Worm (Caenorhabditis elegans): ENCODE results near the gene his-2.

The his-2 gene

DNA sequence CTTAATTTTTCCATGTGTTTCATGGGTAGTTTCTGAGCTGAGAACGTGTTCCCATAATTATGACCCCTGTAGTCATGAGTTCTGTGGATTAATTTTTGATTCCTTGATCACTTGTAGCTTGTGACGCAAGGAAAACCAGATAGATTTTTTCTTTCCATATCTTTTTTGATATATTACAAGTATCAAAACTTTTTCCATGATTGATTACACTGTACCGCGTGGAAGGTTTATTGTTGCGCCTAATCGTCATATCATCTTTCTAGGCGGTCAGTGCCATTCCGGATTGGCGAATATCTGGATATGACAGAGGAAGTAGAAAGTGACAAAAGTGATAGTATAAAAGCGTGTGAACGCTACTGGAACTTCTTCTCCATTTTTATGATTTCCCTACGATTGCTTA lies 4.5 kb upstream of the his-2 start, which contains the start of gene ZK285.2:
TSS of gene ZK285.2 (plus strand) at position 301 of the 400 bp plus-strand sequence.
- TF ChIP-seq efl-1 (optimal IDR thresholded peaks at IDR 0.05), result no peak
- TF ChIP-seq efl-1 (GFP tag; optimal IDR thresholded peaks at IDR 0.05 in 1 of 2), result peak in 1 of 2 experiments; percentile 16
- no peak for TF ChIP-seq nhr-90 (tag; optimal IDR thresholded peaks at IDR 0.05; ENCODE audit: poor library complexity)
- TF ChIP-seq blmp-1 (tag; optimal IDR thresholded peaks at IDR 0.05), result peak; percentile 31

ce11 chrV:16045837-16046236 lies 3.8 kb upstream of the his-2 start, which contains the start of gene T10C6.15:
T10C6.15 (minus strand) TSS chrV:16045940.
- TF ChIP-seq nhr-19 (GFP tag; conservative IDR thresholded peaks at IDR 0.05) (peak; percentile 32), unc-98 (GFP tag; IDR thresholded peaks at IDR 0.05) (no peak), efl-1 (optimal IDR thresholded peaks at IDR 0.05) (no peak), efl-1 (GFP tag; optimal IDR thresholded peaks at IDR 0.05 in 1 of 2) (peak in 1 of 2 experiments; percentile 87), elt-2 (tag; optimal IDR thresholded peaks at IDR 0.05) (peak; percentile 99), swsn-7 (tag; optimal IDR thresholded peaks at IDR 0.05) (no peak), nhr-77 (tag; optimal IDR thresholded peaks at IDR 0.05) (no peak), lin-35 (GFP tag; optimal IDR thresholded peaks at IDR 0.05) (peak in 1 of 2 experiments; percentile 76), nhr-20 (tag; optimal IDR thresholded peaks at IDR 0.05) (peak; percentile 67), nhr-71 (tag; optimal IDR thresholded peaks at IDR 0.05) (peak; percentile 68), nhr-90 (tag; optimal IDR thresholded peaks at IDR 0.05; ENCODE audit: poor library complexity) (peak; percentile 63), mdl-1 (tag; optimal IDR thresholded peaks at IDR 0.05) (peak in 1 of 2 experiments; percentile 50), hpl-2 (GFP tag; optimal IDR thresholded peaks at IDR 0.05) (peak; percentile 58), fos-1 (tag; optimal IDR thresholded peaks at IDR 0.05) (no peak), nhr-85 (tag) (peak; percentile 30), pax-3 (tag; optimal IDR thresholded peaks at IDR 0.05) (peak; percentile 49)

- peak; percentile 50 for TF ChIP-seq elt-2 (tag; optimal IDR thresholded peaks at IDR 0.05)
- TF ChIP-seq nhr-19 (GFP tag; conservative IDR thresholded peaks at IDR 0.05), result no peak
- TF ChIP-seq nhr-71 (tag; optimal IDR thresholded peaks at IDR 0.05), result peak; percentile 5
Measured at ce11 chrV:16043686-16044085, 1.6 kb upstream of the his-2 start.

DNA sequence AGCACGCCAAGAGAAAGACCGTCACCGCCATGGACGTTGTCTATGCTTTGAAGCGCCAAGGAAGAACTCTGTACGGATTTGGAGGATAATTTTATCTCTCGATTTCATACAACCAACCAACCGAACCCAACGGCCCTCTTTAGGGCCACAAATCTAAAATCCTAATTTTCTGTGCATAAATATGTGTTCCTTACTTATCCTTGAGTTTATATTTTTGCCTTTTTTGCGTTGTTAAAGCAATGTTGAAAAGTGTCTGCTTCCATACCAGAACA lies 596 bp upstream of the his-2 start:
- no peak for TF ChIP-seq nhr-90 (tag; optimal IDR thresholded peaks at IDR 0.05; ENCODE audit: poor library complexity)
- no peak for TF ChIP-seq aly-2 (tag; optimal IDR thresholded peaks at IDR 0.05)
- TF ChIP-seq hpl-2 (GFP tag; optimal IDR thresholded peaks at IDR 0.05), result no peak
- no peak for TF ChIP-seq nhr-28 (tag; optimal IDR thresholded peaks at IDR 0.05)
- no peak for TF ChIP-seq ztf-11 (tag; optimal IDR thresholded peaks at IDR 0.05)
- TF ChIP-seq tbx-2 (tag; optimal IDR thresholded peaks at IDR 0.05), result no peak
- TF ChIP-seq lsy-2 (tag; optimal IDR thresholded peaks at IDR 0.05), result no peak
- no peak for TF ChIP-seq nhr-11 (tag; optimal IDR thresholded peaks at IDR 0.05)

DNA sequence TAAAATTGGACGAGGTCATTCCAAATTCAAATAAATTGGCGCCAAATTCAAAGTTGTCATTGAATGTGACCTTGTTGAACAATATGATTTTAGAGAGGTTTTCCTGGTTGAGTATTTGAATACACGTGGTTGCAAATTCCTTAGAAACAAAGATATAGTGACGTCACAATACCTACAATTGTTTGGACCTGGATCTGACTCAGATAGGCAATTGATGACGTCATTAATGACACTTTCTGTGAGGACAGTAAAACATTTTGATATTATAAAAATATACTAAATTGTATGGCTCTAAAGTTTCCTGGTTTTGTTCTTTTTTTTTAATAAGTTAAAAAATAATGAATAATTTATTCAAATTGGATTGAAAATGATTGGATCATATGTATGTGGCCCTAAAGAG lies 671 bp downstream of the his-2 start:
- no peak for TF ChIP-seq ets-5 (GFP tag; IDR thresholded peaks at IDR 0.05)
- peak; percentile 3 for TF ChIP-seq lin-14 (GFP tag; optimal IDR thresholded peaks at IDR 0.05)
- TF ChIP-seq xbp-1 (tag; optimal IDR thresholded peaks at IDR 0.05), result peak; percentile 23
- TF ChIP-seq dpl-1 (GFP tag; optimal IDR thresholded peaks at IDR 0.05), result peak; percentile 18 to 35 (median 19)
- peak; percentile 1 for TF ChIP-seq mep-1 (tag; optimal IDR thresholded peaks at IDR 0.05)
- TF ChIP-seq nhr-85 (tag), result peak; percentile 80
- TF ChIP-seq efl-1 (optimal IDR thresholded peaks at IDR 0.05), result peak in 1 of 2 experiments; percentile 10
- no peak for TF ChIP-seq efl-1 (GFP tag; optimal IDR thresholded peaks at IDR 0.05 in 1 of 2)
- TF ChIP-seq lsy-2 (tag; optimal IDR thresholded peaks at IDR 0.05), result peak in 1 of 2 experiments; percentile 19
- no peak for TF ChIP-seq pqm-1 (tag; optimal IDR thresholded peaks at IDR 0.05)
- peak; percentile 23 for TF ChIP-seq nhr-71 (tag; optimal IDR thresholded peaks at IDR 0.05)
- TF ChIP-seq nhr-90 (tag; optimal IDR thresholded peaks at IDR 0.05; ENCODE audit: poor library complexity), result peak; percentile 2
- TF ChIP-seq vab-15 (tag; optimal IDR thresholded peaks at IDR 0.05), result no peak
- TF ChIP-seq ceh-82 (tag; optimal IDR thresholded peaks at IDR 0.05), result no peak
